Worm (Caenorhabditis elegans) whole organism, L4 larva: ENCODE measurements around the gene srw-135.

Experiments used
- Y75B8A.6 ChIP-seq: fragments of 200-800 bp; sonication (Bioruptor generic); IDR thresholded peaks from 2 replicates; pipeline ENCODE4 v1.3.6; 2022; ENCODE audit warnings: missing genetic modification reagents, missing genetic modification characterization, missing compliant biosample characterization
- ZK546.5 ChIP-seq, 2 experiments: sonication (generic microtip); optimal IDR thresholded peaks; 2 replicates each; lab custom pipeline; 2017; ENCODE audit warnings: missing biosample characterization in 2 of 2, missing genetic modification characterization in 2 of 2
- ama-1 ChIP-seq: fragments of 150-350 bp; optimal IDR thresholded peaks from 2 replicates; lab custom pipeline; 2014; ENCODE audit warnings: inconsistent platforms, mixed read lengths
- ceh-28 ChIP-seq: fragments of 150-350 bp; optimal IDR thresholded peaks from 2 replicates; lab custom pipeline; 2014; ENCODE audit warnings: missing biosample characterization, missing genetic modification reagents, missing genetic modification characterization
- dpl-1 ChIP-seq: fragments of 150-350 bp; optimal IDR thresholded peaks from 2 replicates; lab custom pipeline; 2014; ENCODE audit warnings: missing biosample characterization, missing genetic modification reagents, missing genetic modification characterization
- jun-1 ChIP-seq: fragments of 150-350 bp; optimal IDR thresholded peaks from 2 replicates; lab custom pipeline; 2014; ENCODE audit warnings: missing biosample characterization, missing genetic modification reagents, missing genetic modification characterization
- nhr-11 ChIP-seq: fragments of 150-350 bp; optimal IDR thresholded peaks from 2 replicates; lab custom pipeline; 2014; ENCODE audit warnings: missing biosample characterization, missing genetic modification characterization
- nhr-77 ChIP-seq: fragments of 150-350 bp; optimal IDR thresholded peaks from 2 replicates; lab custom pipeline; 2014; ENCODE audit warnings: missing biosample characterization, missing genetic modification characterization
- saeg-2 ChIP-seq: fragments of 200-800 bp; sonication (Bioruptor generic); IDR thresholded peaks from 2 replicates; pipeline ENCODE4 v1.3.6; 2022; ENCODE audit warnings: missing genetic modification reagents, missing genetic modification characterization, missing compliant biosample characterization
- snpc-4 ChIP-seq: fragments of 150-350 bp; optimal IDR thresholded peaks from 2 replicates; lab custom pipeline; 2014; ENCODE audit warnings: missing biosample characterization, missing genetic modification characterization
- ztf-11 ChIP-seq: fragments of 150-350 bp; optimal IDR thresholded peaks from 2 replicates; lab custom pipeline; 2014; ENCODE audit warnings: missing biosample characterization, missing genetic modification characterization

DNA sequence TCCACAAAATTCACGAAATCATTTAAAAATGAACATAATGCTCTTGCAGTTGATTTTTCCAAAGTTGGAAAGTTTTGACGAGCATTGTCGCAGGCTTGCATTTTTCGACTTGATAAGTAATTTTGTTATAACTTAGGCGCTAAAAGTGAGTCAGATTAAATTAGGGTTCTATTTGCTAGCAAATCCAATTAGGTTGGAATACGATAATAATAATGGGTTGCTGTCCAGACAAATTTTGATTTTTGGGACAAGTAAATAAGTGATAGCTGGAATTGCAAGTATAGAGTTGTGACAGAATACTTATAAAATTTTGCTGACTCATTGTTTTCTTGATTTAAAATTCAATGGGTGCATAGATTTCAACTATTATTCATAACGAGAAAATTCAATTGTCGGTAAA is 5.3 kb downstream of the srw-135 start, which contains the start of gene srw-112:
- TF ChIP-seq Y75B8A.6 (GFP tag; lab: Robert Waterston, UW) (no peak), snpc-4 (tag; lab: Kevin White, UChicago) (no peak), ama-1 (lab: Kevin White, UChicago) (no peak), nhr-77 (no peak), dpl-1 (GFP tag; lab: Kevin White, UChicago) (no peak), ztf-11 (tag; lab: Kevin White, UChicago) (no peak), ZK546.5 (tag; optimal IDR thresholded peaks at IDR 0.05; lab: Kevin White, UChicago) (no peak), saeg-2 (GFP tag; lab: Robert Waterston, UW) (no peak), nhr-11 (no peak), ceh-28 (tag; lab: Kevin White, UChicago) (no peak), jun-1 (tag; lab: Kevin White, UChicago) (no peak)
